Worm (Caenorhabditis elegans): ENCODE measurements around the gene F57A8.1.

- TF ChIP-seq B0019.2 (GFP tag; conservative IDR thresholded peaks at IDR 0.05) (no peak), lin-35 (GFP tag; optimal IDR thresholded peaks at IDR 0.05) (no peak), ama-1 (optimal IDR thresholded peaks at IDR 0.05) (no peak), ama-1 (GFP tag; optimal IDR thresholded peaks at IDR 0.05) (no peak), F37B4.10 (GFP tag; IDR thresholded peaks at IDR 0.05) (no peak), cebp-1 (GFP tag; IDR thresholded peaks at IDR 0.05) (no peak), cebp-1 (tag; optimal IDR thresholded peaks at IDR 0.05) (no peak)
These were observed 49.0 kb downstream of the F57A8.1 start for ce11 chrV:10086141-10086540.

Data from whole organism, young adult.